Worm (Caenorhabditis elegans) whole organism, L4 larva: Measurements from ENCODE around the gene col-95.

Experiments
- F37D6.2 ChIP-seq: sonication (generic microtip); optimal IDR thresholded peaks from 2 replicates; lab custom pipeline; 2016; ENCODE audit warnings: mild to moderate bottlenecking, missing genetic modification characterization, missing compliant biosample characterization
- aly-2 ChIP-seq: sonication (generic microtip); optimal IDR thresholded peaks from 2 replicates; lab custom pipeline; 2018; ENCODE audit warnings: missing biosample characterization, missing genetic modification characterization
- arid-1 ChIP-seq: fragments of 200-800 bp; sonication (Bioruptor generic); conservative IDR thresholded peaks from 2 replicates; pipeline ENCODE4 v1.3.6; 2022; ENCODE audit warnings: missing genetic modification reagents, missing genetic modification characterization, missing compliant biosample characterization
- ceh-82 ChIP-seq: sonication (generic microtip); optimal IDR thresholded peaks from 2 replicates; lab custom pipeline; 2017; ENCODE audit warnings: missing biosample characterization, missing genetic modification characterization
- ces-1 ChIP-seq: fragments of 150-350 bp; sonication (generic microtip); optimal IDR thresholded peaks from 4 replicates; lab custom pipeline; 2014; ENCODE audit warnings: missing biosample characterization, missing genetic modification reagents, missing genetic modification characterization
- lin-13 ChIP-seq: fragments of 150-350 bp; optimal IDR thresholded peaks from 2 replicates; lab custom pipeline; 2014; ENCODE audit warnings: missing biosample characterization, missing genetic modification reagents, missing genetic modification characterization
- nhr-28 ChIP-seq: fragments of 150-350 bp; optimal IDR thresholded peaks from 2 replicates; lab custom pipeline; 2014; ENCODE audit warnings: missing biosample characterization, missing genetic modification characterization
- sdz-12 ChIP-seq: fragments of 200-800 bp; sonication (Bioruptor generic); optimal IDR thresholded peaks from 2 replicates; lab custom pipeline; 2018; ENCODE audit warnings: mild to moderate bottlenecking, missing genetic modification characterization, missing compliant biosample characterization
- skn-1 ChIP-seq: fragments of 150-350 bp; optimal IDR thresholded peaks from 2 replicates; lab custom pipeline; 2014; ENCODE audit warnings: missing biosample characterization, missing genetic modification characterization
- unc-62 ChIP-seq, 3 experiments: fragments of 150-350 bp in 1 of 3; sonication (generic microtip); optimal IDR thresholded peaks in 2 of 3; peaks in 1 of 3; 1 replicate in 1 of 3; 2 replicates in 2 of 3; lab custom pipeline; 2014 to 2017; ENCODE audit warnings: missing biosample characterization in 3 of 3, missing genetic modification characterization in 3 of 3, missing genetic modification reagents in 3 of 3, missing genotype in 1 of 3
- zfp-2 ChIP-seq: sonication (generic microtip); optimal IDR thresholded peaks from 2 replicates; lab custom pipeline; 2016; ENCODE audit warnings: mild to moderate bottlenecking, missing genetic modification characterization, missing compliant biosample characterization
- zip-11 ChIP-seq: fragments of 200-800 bp; sonication (Bioruptor generic); IDR thresholded peaks from 2 replicates; pipeline ENCODE4 v1.3.6; 2022; ENCODE audit warnings: missing genetic modification characterization, missing compliant biosample characterization
- ztf-11 ChIP-seq: fragments of 150-350 bp; optimal IDR thresholded peaks from 2 replicates; lab custom pipeline; 2014; ENCODE audit warnings: missing biosample characterization, missing genetic modification characterization

DNA sequence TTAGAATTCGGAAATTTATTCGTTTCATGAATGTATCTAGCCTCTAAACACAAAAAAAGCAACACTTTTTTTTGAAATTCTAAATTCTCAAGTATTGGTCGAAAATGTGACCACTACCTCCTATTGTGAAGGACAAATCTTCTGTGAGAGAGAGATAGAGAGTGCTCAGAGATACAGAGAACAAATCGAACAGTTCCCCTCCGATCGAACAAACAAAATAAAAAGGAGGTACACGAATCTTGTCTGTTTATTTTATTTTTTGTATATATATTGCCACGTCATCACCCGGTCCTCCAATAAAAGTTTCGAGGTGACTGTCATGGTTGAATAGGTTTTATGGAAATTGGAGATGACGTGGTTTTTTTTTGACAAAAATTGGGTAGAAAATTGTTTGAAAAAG lies 37.1 kb downstream of the col-95 start:
- TF ChIP-seq sdz-12 (GFP tag; lab: Kevin White, UChicago) (no peak), ztf-11 (tag; lab: Kevin White, UChicago) (no peak), lin-13 (GFP tag; lab: Kevin White, UChicago) (no peak), unc-62 (GFP tag; optimal IDR thresholded peaks at IDR 0.05 in 1 of 2; lab: Kevin White, UChicago) (no peak), unc-62 (tag; optimal IDR thresholded peaks at IDR 0.05; lab: Kevin White, UChicago) (no peak), nhr-28 (tag; lab: Kevin White, UChicago) (no peak), zip-11 (GFP tag; lab: Robert Waterston, UW) (no peak), aly-2 (tag; lab: Kevin White, UChicago) (no peak), zfp-2 (tag; lab: Kevin White, UChicago) (no peak), arid-1 (GFP tag; lab: Robert Waterston, UW) (no peak), F37D6.2 (tag; lab: Kevin White, UChicago) (no peak), skn-1 (no peak), ces-1 (no peak), ceh-82 (tag; lab: Kevin White, UChicago) (no peak)
